Worm (Caenorhabditis elegans): ENCODE measurements around the gene maph-1.3.

The maph-1.3 gene

ce11 chrIII:3862918-3863385, 18.3 kb downstream of the maph-1.3 start, which contains the start of gene brc-1:
brc-1 (minus strand) TSS chrIII:3862968.
- TF ChIP-seq him-1 (tag; optimal IDR thresholded peaks at IDR 0.05) (peak; percentile 83), dao-5 (tag; optimal IDR thresholded peaks at IDR 0.05) (no peak), W03F9.2 (tag; optimal IDR thresholded peaks at IDR 0.05) (peak; percentile 64)

- no peak for TF ChIP-seq him-1 (tag; optimal IDR thresholded peaks at IDR 0.05)
These were observed 19.3 kb downstream of the maph-1.3 start, which contains the start of gene acs-19 for ce11 chrIII:3863814-3864507. acs-19 (plus strand) TSS chrIII:3864489.

DNA sequence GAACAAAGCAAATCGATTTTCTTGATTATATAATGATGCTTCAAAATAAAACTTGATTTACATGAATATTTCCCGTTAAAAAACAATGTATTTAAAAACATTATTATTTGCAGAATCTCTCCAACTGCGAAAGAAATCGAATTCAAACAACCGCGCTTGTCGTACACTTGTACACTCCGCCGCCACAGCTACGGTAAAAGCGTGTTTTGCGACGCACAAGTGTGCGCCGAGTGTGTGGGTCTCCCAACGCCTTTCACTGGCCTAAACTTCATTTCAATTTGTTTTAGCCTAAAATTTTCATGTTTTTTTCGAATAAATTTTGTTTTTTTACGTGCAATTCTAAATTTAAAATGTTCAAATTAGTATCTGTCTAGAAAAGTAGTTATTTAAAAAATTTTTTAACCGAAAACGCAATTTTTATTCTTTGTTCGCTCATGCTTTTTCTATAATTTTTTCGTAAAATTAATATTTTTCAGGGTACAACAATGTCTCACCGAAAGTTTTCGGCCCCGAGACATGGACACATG, 22.7 kb downstream of the maph-1.3 start, which contains the start of gene rpl-3:
TSS of gene rpl-3 (plus strand) at position 477 of the 527 bp plus-strand sequence.
- peak; percentile 95 for TF ChIP-seq dao-5 (tag; optimal IDR thresholded peaks at IDR 0.05)
- TF ChIP-seq W03F9.2 (tag; optimal IDR thresholded peaks at IDR 0.05), result peak; percentile 99
- TF ChIP-seq him-1 (tag; optimal IDR thresholded peaks at IDR 0.05), result peak; percentile 100

DNA sequence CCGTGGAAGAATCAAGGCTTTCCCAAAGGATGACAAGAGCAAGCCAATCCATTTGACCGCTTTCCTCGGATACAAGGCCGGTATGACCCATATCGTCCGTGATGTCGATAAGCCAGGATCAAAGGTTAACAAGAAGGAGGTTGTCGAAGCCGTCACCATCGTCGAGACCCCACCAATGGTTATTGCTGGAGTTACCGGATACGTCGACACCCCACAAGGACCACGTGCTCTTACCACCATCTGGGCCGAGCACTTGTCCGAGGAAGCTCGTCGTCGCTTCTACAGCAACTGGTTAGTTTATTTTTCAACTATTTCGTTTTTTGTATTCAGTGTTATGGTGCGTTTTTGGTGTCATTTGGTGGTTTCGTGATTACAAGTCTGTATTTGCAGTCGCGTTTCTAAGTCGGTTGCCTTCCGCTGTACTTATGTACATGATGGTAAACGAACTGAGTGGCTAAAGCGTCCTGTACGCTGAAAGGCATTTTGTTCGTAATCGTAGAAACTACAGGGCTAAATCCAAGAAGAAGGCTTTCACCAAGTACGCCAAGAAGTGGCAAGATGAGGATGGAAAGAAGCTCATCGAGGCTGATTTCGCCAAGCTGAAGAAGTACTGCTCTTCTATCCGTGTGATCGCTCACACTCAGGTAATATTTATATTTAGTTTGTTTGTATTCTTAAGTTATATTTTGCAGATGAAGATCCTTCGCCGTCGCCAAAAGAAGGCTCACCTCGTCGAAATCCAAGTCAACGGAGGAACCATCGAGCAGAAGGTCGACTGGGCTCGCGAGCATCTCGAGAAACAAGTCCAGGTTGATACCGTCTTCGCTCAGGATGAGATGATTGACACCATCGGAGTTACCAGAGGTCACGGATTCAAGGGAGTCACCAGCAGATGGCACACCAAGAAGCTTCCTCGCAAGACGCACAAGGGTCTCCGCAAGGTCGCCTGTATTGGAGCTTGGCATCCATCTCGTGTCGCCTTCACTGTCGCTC, 23.5 kb downstream of the maph-1.3 start:
- no peak for TF ChIP-seq W03F9.2 (tag; optimal IDR thresholded peaks at IDR 0.05)
- no peak for TF ChIP-seq dao-5 (tag; optimal IDR thresholded peaks at IDR 0.05)
- TF ChIP-seq him-1 (tag; optimal IDR thresholded peaks at IDR 0.05), result no peak

DNA sequence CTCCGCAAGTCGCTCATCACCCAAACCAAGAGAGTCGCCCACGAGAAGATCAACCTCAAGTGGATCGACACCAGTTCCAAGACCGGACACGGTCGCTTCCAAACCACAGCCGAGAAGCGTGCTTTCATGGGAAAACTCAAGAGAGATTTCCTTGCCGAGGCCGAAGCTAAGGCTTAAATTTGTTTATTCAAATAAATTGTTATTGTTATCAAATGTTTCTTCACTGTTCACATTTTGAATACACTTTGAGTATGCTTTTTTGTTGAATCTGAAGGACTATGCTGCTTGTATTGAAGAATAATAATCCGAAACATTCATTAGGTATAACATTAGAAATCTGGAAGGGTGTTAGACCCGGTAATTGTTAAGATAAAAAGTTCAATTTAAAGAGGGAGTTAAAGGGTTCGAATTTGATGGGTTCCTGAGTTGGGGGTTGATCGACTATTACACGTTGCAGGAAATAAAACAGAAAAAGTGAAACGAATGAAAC, 24.6 kb downstream of the maph-1.3 start:
- TF ChIP-seq him-1 (tag; optimal IDR thresholded peaks at IDR 0.05) (no peak), W03F9.2 (tag; optimal IDR thresholded peaks at IDR 0.05) (peak; percentile 66), dao-5 (tag; optimal IDR thresholded peaks at IDR 0.05) (peak; percentile 49)

ce11 chrIII:3871763-3872486, 27.2 kb downstream of the maph-1.3 start:
- no peak for TF ChIP-seq W03F9.2 (tag; optimal IDR thresholded peaks at IDR 0.05)
- TF ChIP-seq him-1 (tag; optimal IDR thresholded peaks at IDR 0.05), result no peak
- no peak for TF ChIP-seq dao-5 (tag; optimal IDR thresholded peaks at IDR 0.05)

DNA sequence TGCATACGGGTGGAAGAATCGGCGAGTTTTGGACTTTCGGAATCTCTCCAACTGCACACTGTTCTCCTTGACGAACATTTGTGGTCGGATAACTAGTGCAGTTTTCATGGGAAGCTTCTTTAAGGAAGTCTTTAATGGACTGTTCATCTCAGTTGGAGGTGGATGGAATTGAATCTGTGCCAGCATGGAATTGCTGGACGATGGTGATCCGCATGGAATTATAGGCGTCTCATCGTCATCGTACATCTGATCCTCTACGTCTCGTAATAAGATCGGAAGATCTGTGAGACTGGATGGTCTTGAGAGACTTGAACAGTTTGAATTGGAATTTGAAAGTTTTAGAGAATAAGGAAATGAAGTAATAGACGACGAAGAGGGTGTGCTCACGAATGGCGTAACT, 28.3 kb downstream of the maph-1.3 start:
- TF ChIP-seq him-1 (tag; optimal IDR thresholded peaks at IDR 0.05) (no peak), dao-5 (tag; optimal IDR thresholded peaks at IDR 0.05) (no peak), W03F9.2 (tag; optimal IDR thresholded peaks at IDR 0.05) (no peak)

ce11 chrIII:3873424-3873823, 28.7 kb downstream of the maph-1.3 start:
- TF ChIP-seq dao-5 (tag; optimal IDR thresholded peaks at IDR 0.05), result no peak
- TF ChIP-seq him-1 (tag; optimal IDR thresholded peaks at IDR 0.05), result no peak
- no peak for TF ChIP-seq W03F9.2 (tag; optimal IDR thresholded peaks at IDR 0.05)

ce11 chrIII:3874492-3874891, 29.8 kb downstream of the maph-1.3 start:
- no peak for TF ChIP-seq him-1 (tag; optimal IDR thresholded peaks at IDR 0.05)
- no peak for TF ChIP-seq dao-5 (tag; optimal IDR thresholded peaks at IDR 0.05)
- no peak for TF ChIP-seq W03F9.2 (tag; optimal IDR thresholded peaks at IDR 0.05)

- no peak for TF ChIP-seq W03F9.2 (tag; optimal IDR thresholded peaks at IDR 0.05)
- TF ChIP-seq him-1 (tag; optimal IDR thresholded peaks at IDR 0.05), result no peak
- no peak for TF ChIP-seq dao-5 (tag; optimal IDR thresholded peaks at IDR 0.05)
These were observed 30.2 kb downstream of the maph-1.3 start for ce11 chrIII:3874895-3875294.

DNA sequence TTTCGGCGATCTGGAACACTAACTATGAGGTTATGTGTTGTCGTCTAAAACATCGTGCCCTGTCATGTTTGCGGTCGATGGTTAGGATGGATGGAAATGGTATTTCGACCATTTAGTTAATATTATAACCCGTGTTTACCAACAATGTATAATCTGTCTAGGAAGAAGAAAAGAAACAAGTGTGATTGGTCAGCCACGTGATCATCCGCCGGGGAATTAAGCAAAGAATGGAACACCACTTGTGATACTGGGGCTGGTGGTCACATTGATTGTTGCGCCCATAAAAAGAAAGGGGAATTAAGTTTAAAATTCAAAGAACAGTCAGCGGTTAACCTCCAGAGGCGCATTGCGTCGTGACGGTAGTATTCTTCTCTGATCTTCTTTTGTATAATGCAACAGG, 30.9 kb downstream of the maph-1.3 start:
- no peak for TF ChIP-seq W03F9.2 (tag; optimal IDR thresholded peaks at IDR 0.05)
- no peak for TF ChIP-seq dao-5 (tag; optimal IDR thresholded peaks at IDR 0.05)
- TF ChIP-seq him-1 (tag; optimal IDR thresholded peaks at IDR 0.05), result no peak

DNA sequence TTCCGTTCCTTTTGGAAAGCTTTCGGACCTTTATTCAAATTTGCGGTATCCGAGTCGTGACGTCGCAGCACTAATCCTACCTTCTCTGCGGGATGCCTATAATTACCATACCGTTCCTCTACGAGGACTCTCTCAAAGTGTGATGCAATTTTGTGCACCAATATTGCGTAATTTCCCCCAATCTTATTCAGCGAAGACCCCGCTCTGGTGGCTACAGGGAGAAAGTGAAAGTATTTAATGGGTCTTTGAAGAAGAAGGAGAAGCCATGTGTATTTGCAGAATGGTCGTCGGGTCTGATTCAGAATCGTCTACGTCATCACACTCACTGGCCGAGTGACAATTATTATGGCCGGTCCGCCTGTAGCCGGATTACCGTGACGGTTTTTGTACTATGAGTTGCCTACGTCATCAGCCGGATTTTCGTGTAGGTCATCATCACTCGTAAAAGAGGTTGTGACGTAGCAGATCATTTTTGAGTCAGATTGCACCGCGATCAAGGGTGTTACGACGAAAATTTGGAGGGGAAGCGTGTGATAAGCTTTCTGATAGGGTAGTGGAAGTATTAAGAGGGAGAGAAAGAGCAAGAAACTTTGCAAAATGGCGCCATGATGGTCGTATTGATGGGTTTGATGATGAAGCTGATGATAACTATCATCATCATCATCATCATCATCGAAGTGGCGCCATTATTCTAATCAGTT, 31.7 kb downstream of the maph-1.3 start:
- TF ChIP-seq dao-5 (tag; optimal IDR thresholded peaks at IDR 0.05) (no peak), him-1 (tag; optimal IDR thresholded peaks at IDR 0.05) (no peak)
